Fruit fly (Drosophila melanogaster) whole organism, embryonic: Measurements from ENCODE around the gene BOD1.
A peak's percentile ranks its signal among the peaks of the same experiment; 100 is the strongest.

Experiments used
- Adf1 ChIP-seq: fragments of 200-800 bp; sonication (Bioruptor generic); IDR thresholded peaks from 2 replicates; pipeline ENCODE4 v1.3.6; 2022; ENCODE audit warnings: missing biosample characterization, missing genetic modification characterization
- CG1024 ChIP-seq: fragments of 200-800 bp; sonication (Bioruptor generic); IDR thresholded peaks from 2 replicates; pipeline ENCODE4 v1.3.6; 2022; ENCODE audit warnings: missing biosample characterization, missing genetic modification characterization
- CG10321 ChIP-seq: fragments of 200-800 bp; sonication (Bioruptor generic); IDR thresholded peaks from 2 replicates; pipeline ENCODE4 v1.3.6; 2022; ENCODE audit warnings: missing biosample characterization, missing genetic modification characterization
- CG11093 ChIP-seq: fragments of 200-800 bp; sonication (Bioruptor generic); IDR thresholded peaks from 3 replicates; pipeline ENCODE4 v1.3.6; 2022; ENCODE audit warnings: missing biosample characterization, missing genetic modification characterization
- CG12104 ChIP-seq: fragments of 200-800 bp; sonication (Bioruptor generic); optimal IDR thresholded peaks from 3 replicates; lab custom pipeline; 2016; ENCODE audit warnings: missing biosample characterization, missing genetic modification characterization
- CG13296 ChIP-seq: fragments of 200-800 bp; sonication (Bioruptor generic); optimal IDR thresholded peaks from 3 replicates; lab custom pipeline; 2018; ENCODE audit warnings: missing biosample characterization, mild to moderate bottlenecking, missing genetic modification characterization
- CG14014 ChIP-seq: fragments of 200-800 bp; sonication (Bioruptor generic); IDR thresholded peaks from 2 replicates; pipeline ENCODE4 v1.3.6; 2022; ENCODE audit warnings: missing biosample characterization, missing genetic modification characterization
- CG15514 ChIP-seq: fragments of 200-800 bp; sonication (Bioruptor generic); optimal IDR thresholded peaks from 3 replicates; lab custom pipeline; 2017; ENCODE audit warnings: missing biosample characterization, missing genetic modification characterization, mild to moderate bottlenecking, moderate library complexity, missing genetic modification reagents
- CG15696 ChIP-seq: fragments of 200-800 bp; sonication (Bioruptor generic); optimal IDR thresholded peaks from 2 replicates; lab custom pipeline; 2019; ENCODE audit warnings: missing biosample characterization, mild to moderate bottlenecking, missing genetic modification characterization, moderate library complexity
- CG16863 ChIP-seq: fragments of 200-800 bp; sonication (Bioruptor generic); optimal IDR thresholded peaks from 3 replicates; lab custom pipeline; 2016; ENCODE audit warnings: missing biosample characterization, missing genetic modification characterization
- CG17385 ChIP-seq: fragments of 200-800 bp; sonication (Bioruptor generic); optimal IDR thresholded peaks from 3 replicates; lab custom pipeline; 2018; ENCODE audit warnings: missing biosample characterization, mild to moderate bottlenecking, missing genetic modification characterization
- CG18262 ChIP-seq: fragments of 200-800 bp; optimal IDR thresholded peaks from 3 replicates; lab custom pipeline; 2019; ENCODE audit warnings: missing biosample characterization, mild to moderate bottlenecking, missing genetic modification characterization, moderate library complexity
- CG18476 ChIP-seq: fragments of 200-800 bp; sonication (Bioruptor generic); optimal IDR thresholded peaks from 2 replicates; lab custom pipeline; 2016; ENCODE audit warnings: missing biosample characterization, mild to moderate bottlenecking, missing genetic modification characterization
- CG2678 ChIP-seq: fragments of 200-800 bp; sonication (Bioruptor generic); optimal IDR thresholded peaks from 3 replicates; lab custom pipeline; 2019; ENCODE audit warnings: missing biosample characterization, mild to moderate bottlenecking, missing genetic modification characterization, moderate library complexity
- CG4707 ChIP-seq: fragments of 200-800 bp; sonication (Bioruptor generic); optimal IDR thresholded peaks from 2 replicates; lab custom pipeline; 2018; ENCODE audit warnings: missing biosample characterization, mild to moderate bottlenecking, missing genetic modification characterization, moderate library complexity
- CG5953 ChIP-seq: fragments of 200-800 bp; sonication (Bioruptor generic); IDR thresholded peaks from 2 replicates; pipeline ENCODE4 v1.3.6; 2022; ENCODE audit warnings: missing biosample characterization, missing genetic modification characterization
- CG6175 ChIP-seq: fragments of 200-800 bp; sonication (Bioruptor generic); IDR thresholded peaks from 3 replicates; pipeline ENCODE4 v1.3.6; 2022; ENCODE audit warnings: missing biosample characterization, missing genetic modification characterization
- CG6854 ChIP-seq: fragments of 200-800 bp; sonication (Bioruptor generic); optimal IDR thresholded peaks from 3 replicates; lab custom pipeline; 2017; ENCODE audit warnings: missing biosample characterization, mild to moderate bottlenecking, missing genetic modification characterization
- CG7928 ChIP-seq: fragments of 200-800 bp; sonication (Bioruptor generic); optimal IDR thresholded peaks from 2 replicates; lab custom pipeline; 2017; ENCODE audit warnings: missing biosample characterization, mild to moderate bottlenecking, missing genetic modification characterization
- CG8924 ChIP-seq: fragments of 200-800 bp; optimal IDR thresholded peaks from 3 replicates; lab custom pipeline; 2019; ENCODE audit warnings: missing biosample characterization, mild to moderate bottlenecking, missing genetic modification characterization, moderate library complexity
- CG9727 ChIP-seq: fragments of 200-800 bp; sonication (Bioruptor generic); optimal IDR thresholded peaks from 3 replicates; lab custom pipeline; 2017; ENCODE audit warnings: missing biosample characterization, mild to moderate bottlenecking, missing genetic modification characterization
- CG9876 ChIP-seq: fragments of 200-800 bp; sonication (Bioruptor generic); optimal IDR thresholded peaks from 2 replicates; lab custom pipeline; 2016; ENCODE audit warnings: missing biosample characterization, missing genetic modification characterization
- CoRest ChIP-seq: fragments of 200-800 bp; sonication (Bioruptor generic); optimal IDR thresholded peaks from 3 replicates; lab custom pipeline; 2018; ENCODE audit warnings: missing biosample characterization, mild to moderate bottlenecking, missing genetic modification characterization, moderate library complexity
- Ets65A ChIP-seq: fragments of 200-800 bp; sonication (Bioruptor generic); peaks from one replicate; lab custom pipeline; 2016; ENCODE audit warnings: missing biosample characterization, missing genetic modification characterization
- Fer3 ChIP-seq: fragments of 200-800 bp; sonication (Bioruptor generic); optimal IDR thresholded peaks from 2 replicates; lab custom pipeline; 2018; ENCODE audit warnings: missing biosample characterization, mild to moderate bottlenecking, missing genetic modification characterization, moderate library complexity
- Gug ChIP-seq: fragments of 200-800 bp; sonication (Bioruptor generic); IDR thresholded peaks from 4 replicates; pipeline ENCODE4 v1.3.6; 2022; ENCODE audit warnings: missing biosample characterization, missing genetic modification characterization
- HmgZ ChIP-seq: fragments of 200-800 bp; sonication (Bioruptor generic); optimal IDR thresholded peaks from 2 replicates; lab custom pipeline; 2018; ENCODE audit warnings: missing biosample characterization, mild to moderate bottlenecking, missing genetic modification characterization
- Lim3 ChIP-seq: fragments of 200-800 bp; sonication (Bioruptor generic); IDR thresholded peaks from 2 replicates; pipeline ENCODE4 v1.3.6; 2022; ENCODE audit warnings: missing biosample characterization, missing genetic modification characterization
- MESR4 ChIP-seq: fragments of 200-800 bp; sonication (Bioruptor generic); optimal IDR thresholded peaks from 2 replicates; lab custom pipeline; 2018; ENCODE audit warnings: missing biosample characterization, mild to moderate bottlenecking, missing genetic modification characterization, moderate library complexity
- Poxn ChIP-seq: fragments of 200-800 bp; sonication (Bioruptor generic); IDR thresholded peaks from 2 replicates; pipeline ENCODE4 v1.3.6; 2022; ENCODE audit warnings: missing biosample characterization, missing genetic modification characterization
- Rx ChIP-seq: fragments of 200-800 bp; sonication (Bioruptor generic); IDR thresholded peaks from 2 replicates; pipeline ENCODE4 v1.3.6; 2022; ENCODE audit warnings: missing biosample characterization, missing genetic modification characterization
- Side ChIP-seq: fragments of 200-800 bp; sonication (Bioruptor generic); optimal IDR thresholded peaks from 2 replicates; lab custom pipeline; 2016; ENCODE audit warnings: missing biosample characterization, missing genetic modification characterization
- Stat92E ChIP-seq, 3 experiments: fragments of >200 bp in 2 of 3; fragments of 200-800 bp in 1 of 3; sonication (Bioruptor generic) in 1 of 3; optimal IDR thresholded peaks; 2 replicates each; lab custom pipeline; 2017 to 2019; ENCODE audit warnings: missing biosample characterization in 3 of 3, missing genetic modification characterization in 3 of 3, mild to moderate bottlenecking in 1 of 3, moderate library complexity in 1 of 3
- ara ChIP-seq: fragments of 200-800 bp; sonication (Bioruptor generic); IDR thresholded peaks from 2 replicates; pipeline ENCODE4 v1.3.6; 2022; ENCODE audit warnings: missing biosample characterization, missing genetic modification characterization
- ato ChIP-seq: fragments of 200-800 bp; sonication (Bioruptor generic); IDR thresholded peaks from 2 replicates; pipeline ENCODE4 v1.3.6; 2022; ENCODE audit warnings: missing biosample characterization, missing genetic modification characterization; ENCODE audit not compliant: partially characterized antibody
- az2 ChIP-seq: fragments of 200-800 bp; sonication (Bioruptor generic); optimal IDR thresholded peaks from 3 replicates; lab custom pipeline; 2016; ENCODE audit warnings: missing biosample characterization, missing genetic modification characterization
- bbx ChIP-seq: fragments of 200-800 bp; sonication (Bioruptor generic); IDR thresholded peaks from 2 replicates; pipeline ENCODE4 v1.3.6; 2022; ENCODE audit warnings: missing biosample characterization, missing genetic modification characterization; ENCODE audit not compliant: partially characterized antibody
- btn ChIP-seq: fragments of 200-800 bp; sonication (Bioruptor generic); optimal IDR thresholded peaks from 2 replicates; lab custom pipeline; 2016; ENCODE audit warnings: missing biosample characterization, missing genetic modification characterization
- dan ChIP-seq: fragments of 200-800 bp; sonication (Bioruptor generic); IDR thresholded peaks from 2 replicates; pipeline ENCODE4 v1.3.6; 2022; ENCODE audit warnings: missing biosample characterization, missing genetic modification characterization
- gcm2 ChIP-seq: fragments of 200-800 bp; sonication (Bioruptor generic); optimal IDR thresholded peaks from 2 replicates; lab custom pipeline; 2016; ENCODE audit warnings: missing biosample characterization, missing genetic modification characterization
- gsb-n ChIP-seq: fragments of 200-800 bp; sonication (Bioruptor generic); optimal IDR thresholded peaks from 3 replicates; lab custom pipeline; 2018; ENCODE audit warnings: missing biosample characterization, mild to moderate bottlenecking, missing genetic modification characterization
- lbe ChIP-seq: fragments of 200-800 bp; sonication (Bioruptor generic); optimal IDR thresholded peaks from 2 replicates; lab custom pipeline; 2016; ENCODE audit warnings: missing biosample characterization, mild to moderate bottlenecking, missing genetic modification characterization
- otp ChIP-seq: fragments of 200-800 bp; sonication (Bioruptor generic); IDR thresholded peaks from 3 replicates; pipeline ENCODE4, ENCODE4 v1.3.6; 2022; ENCODE audit warnings: missing biosample characterization, missing genetic modification characterization
- ranshi ChIP-seq: fragments of 200-800 bp; sonication (Bioruptor generic); IDR thresholded peaks from 2 replicates; pipeline ENCODE4 v1.3.6; 2022; ENCODE audit warnings: missing biosample characterization, missing genetic modification characterization
- sc ChIP-seq, 3 experiments: fragments of >200 bp in 2 of 3; fragments of 200-800 bp in 1 of 3; sonication (Bioruptor generic) in 1 of 3; optimal IDR thresholded peaks; 2 replicates in 2 of 3; 3 replicates in 1 of 3; lab custom pipeline; 2017; ENCODE audit warnings: mild to moderate bottlenecking in 1 of 3, missing biosample characterization in 1 of 3, missing genetic modification characterization in 1 of 3, missing genetic modification reagents in 1 of 3
- so ChIP-seq: fragments of 200-800 bp; sonication (Bioruptor generic); IDR thresholded peaks from 3 replicates; pipeline ENCODE4 v1.3.6; 2022; ENCODE audit warnings: missing biosample characterization, missing genetic modification characterization
- tna ChIP-seq: fragments of 200-800 bp; sonication (Bioruptor generic); IDR thresholded peaks from 2 replicates; pipeline ENCODE4 v1.3.6; 2022; ENCODE audit warnings: missing biosample characterization, missing genetic modification characterization; ENCODE audit not compliant: partially characterized antibody
- tup ChIP-seq: fragments of 200-800 bp; sonication (Bioruptor generic); optimal IDR thresholded peaks from 2 replicates; lab custom pipeline; 2016; ENCODE audit warnings: missing biosample characterization, mild to moderate bottlenecking, missing genetic modification characterization, moderate library complexity
- zen2 ChIP-seq: fragments of 200-800 bp; sonication (Bioruptor generic); IDR thresholded peaks from 3 replicates; pipeline ENCODE4 v1.3.6; 2022; ENCODE audit warnings: missing biosample characterization, missing genetic modification characterization; ENCODE audit not compliant: partially characterized antibody

Gene BOD1

dm6 chr3R:27948421-27948906 lies 10.4 kb downstream of the BOD1 start, which contains the start of gene Gp93 (continued):
- TF ChIP-seq CG18262 (tag; lab: Kevin White, UChicago) (peak; percentile 72), Rx (GFP tag; lab: Robert Waterston, UW) (peak; percentile 38; the same call in 1 of the 2 replicates), CG5953 (no peak), CG18476 (GFP tag; lab: Kevin White, UChicago) (no peak), tna (GFP tag; lab: Robert Waterston, UW) (0 out of 2 replicates have a peak, but pooled peaks have one; percentile 12), CoRest (tag; lab: Kevin White, UChicago) (peak; percentile 74), CG8924 (tag; lab: Kevin White, UChicago) (peak; percentile 70), CG15514 (GFP tag; lab: Kevin White, UChicago) (peak; percentile 13), CG4707 (GFP tag; lab: Kevin White, UChicago) (no peak), CG2678 (tag; lab: Kevin White, UChicago) (peak; percentile 69), otp (0 out of 3 replicates have a peak, but pooled peaks have one; percentile 28), Fer3 (tag; lab: Kevin White, UChicago) (peak; percentile 58), CG9727 (GFP tag; lab: Kevin White, UChicago) (peak; percentile 52), bbx (GFP tag; lab: Robert Waterston, UW) (peak; percentile 57), Side (GFP tag; lab: Kevin White, UChicago) (no peak), lbe (GFP tag; lab: Kevin White, UChicago) (peak; percentile 30), CG6175 (no peak), CG1024 (GFP tag; lab: Robert Waterston, UW) (0 out of 2 replicates have a peak, but pooled peaks have one; percentile 37), CG13296 (peak; percentile 45), tup (no peak), zen2 (GFP tag; lab: Robert Waterston, UW) (no peak), CG15696 (tag; lab: Kevin White, UChicago) (peak; percentile 36), az2 (GFP tag; lab: Kevin White, UChicago) (peak; percentile 66), CG9876 (GFP tag; lab: Kevin White, UChicago) (no peak), dan (no peak), CG16863 (GFP tag; lab: Kevin White, UChicago) (peak; percentile 22), CG14014 (GFP tag; lab: Robert Waterston, UW) (peak; percentile 69), Stat92E (GFP tag; optimal IDR thresholded peaks at IDR 0.05; lab: Kevin White, UChicago) (no peak), Poxn (GFP tag; lab: Robert Waterston, UW) (no peak), sc (optimal IDR thresholded peaks at IDR 0.05; lab: Kevin White, UChicago) (no peak), sc (GFP tag; optimal IDR thresholded peaks at IDR 0.05; lab: Kevin White, UChicago) (no peak), CG10321 (GFP tag; lab: Robert Waterston, UW) (peak; percentile 33; the same call in 1 of the 2 replicates), CG12104 (GFP tag; lab: Kevin White, UChicago) (no peak), MESR4 (GFP tag; lab: Kevin White, UChicago) (peak; percentile 87), CG6854 (no peak), CG11093 (GFP tag; lab: Robert Waterston, UW) (no peak; the same call in 2 of the 3 replicates), btn (no peak), gsb-n (tag; lab: Kevin White, UChicago) (no peak), gcm2 (GFP tag; lab: Kevin White, UChicago) (no peak), Gug (GFP tag; lab: Robert Waterston, UW) (peak; percentile 35; the same call in 2 of the 4 replicates), ara (peak; percentile 68), so (GFP tag; lab: Robert Waterston, UW) (peak; percentile 44; the same call in 1 of the 3 replicates), Ets65A (GFP tag; lab: Kevin White, UChicago) (peak; percentile 72), Adf1 (peak; percentile 37; the same call in 1 of the 2 replicates), ato (GFP tag; lab: Robert Waterston, UW) (peak; percentile 50; the same call in 1 of the 2 replicates), Lim3 (GFP tag; lab: Robert Waterston, UW) (no peak), CG7928 (peak; percentile 19), CG17385 (GFP tag; lab: Kevin White, UChicago) (peak; percentile 44), ranshi (GFP tag; lab: Robert Waterston, UW) (0 out of 2 replicates have a peak, but pooled peaks have one; percentile 12), HmgZ (peak; percentile 48)
